Fruit fly (Drosophila melanogaster) whole organism, embryonic: ENCODE data around the gene N.
A peak's percentile ranks its signal among the peaks of the same experiment; 100 is the strongest.

Source experiments
- CG4730 ChIP-seq: fragments of 200-800 bp; sonication (Bioruptor generic); IDR thresholded peaks from 2 replicates; pipeline ENCODE4 v1.3.6; 2022; ENCODE audit warnings: missing biosample characterization, missing genetic modification characterization
- CG6791 ChIP-seq: fragments of 200-800 bp; sonication (Bioruptor generic); IDR thresholded peaks from 3 replicates; pipeline ENCODE4 v1.3.6; 2022; ENCODE audit warnings: missing biosample characterization, missing genetic modification characterization; ENCODE audit not compliant: partially characterized antibody
- D ChIP-seq, 2 experiments: fragments of 200-800 bp in 1 of 2; fragments of >200 bp in 1 of 2; sonication (Bioruptor generic) in 1 of 2; optimal IDR thresholded peaks; 2 replicates in 1 of 2; 3 replicates in 1 of 2; lab custom pipeline; 2017; ENCODE audit warnings: mild to moderate bottlenecking in 1 of 2, missing biosample characterization in 1 of 2, missing genetic modification characterization in 1 of 2, missing genetic modification reagents in 1 of 2
- Hr78 ChIP-seq, 2 experiments: fragments of 200-800 bp in 1 of 2; fragments of >200 bp in 1 of 2; sonication (Bioruptor generic) in 1 of 2; optimal IDR thresholded peaks; 2 replicates each; lab custom pipeline; 2017 to 2019; ENCODE audit warnings: missing biosample characterization in 2 of 2, missing genetic modification characterization in 2 of 2, mild to moderate bottlenecking in 1 of 2, moderate library complexity in 1 of 2
- NC2α ChIP-seq: fragments of 200-800 bp; sonication (Bioruptor generic); optimal IDR thresholded peaks from 2 replicates; lab custom pipeline; 2016; ENCODE audit warnings: missing biosample characterization, missing genetic modification characterization
- exex ChIP-seq: fragments of 200-800 bp; sonication (Bioruptor generic); optimal IDR thresholded peaks from 4 replicates; lab custom pipeline; 2018; ENCODE audit warnings: missing biosample characterization, mild to moderate bottlenecking, missing genetic modification characterization, moderate library complexity
- kah ChIP-seq: fragments of 200-800 bp; sonication (Bioruptor generic); optimal IDR thresholded peaks from 2 replicates; lab custom pipeline; 2018; ENCODE audit warnings: missing biosample characterization, mild to moderate bottlenecking, missing genetic modification characterization
- kni ChIP-seq: fragments of 200-800 bp; sonication (Bioruptor generic); optimal IDR thresholded peaks from 3 replicates; lab custom pipeline; 2017; ENCODE audit warnings: mild to moderate bottlenecking, missing biosample characterization, missing genetic modification reagents, missing genetic modification characterization
- sqz ChIP-seq: fragments of 200-800 bp; sonication (Bioruptor generic); optimal IDR thresholded peaks from 3 replicates; lab custom pipeline; 2018; ENCODE audit warnings: missing biosample characterization, mild to moderate bottlenecking, missing genetic modification characterization
- stwl ChIP-seq: fragments of 200-800 bp; sonication (Bioruptor generic); optimal IDR thresholded peaks from 3 replicates; lab custom pipeline; 2018; ENCODE audit warnings: missing biosample characterization, mild to moderate bottlenecking, missing genetic modification characterization, moderate library complexity

- no peak for TF ChIP-seq CG6791
- no peak for TF ChIP-seq CG4730 (GFP tag; lab: Robert Waterston, UW)
- no peak for TF ChIP-seq stwl (tag; lab: Kevin White, UChicago)
- TF ChIP-seq D (optimal IDR thresholded peaks at IDR 0.05; lab: Kevin White, UChicago) = no peak
- TF ChIP-seq D (GFP tag; optimal IDR thresholded peaks at IDR 0.05; lab: Kevin White, UChicago) = no peak
- TF ChIP-seq kah (GFP tag; lab: Kevin White, UChicago) = no peak
- TF ChIP-seq Hr78 (GFP tag; optimal IDR thresholded peaks at IDR 0.05; lab: Kevin White, UChicago) = no peak
- TF ChIP-seq exex (tag; lab: Kevin White, UChicago) = no peak
- peak; percentile 60 for TF ChIP-seq kni
- TF ChIP-seq NC2α (GFP tag; lab: Kevin White, UChicago) = no peak
- TF ChIP-seq sqz (GFP tag; lab: Kevin White, UChicago) = no peak
These were observed 35.3 kb upstream of the N start for dm6 chrX:3099161-3099912.
